Fruit fly (Drosophila melanogaster): ENCODE measurements around the gene Cht6.
A peak's percentile ranks its signal among the peaks of the same experiment; 100 is the strongest.

Gene Cht6

DNA sequence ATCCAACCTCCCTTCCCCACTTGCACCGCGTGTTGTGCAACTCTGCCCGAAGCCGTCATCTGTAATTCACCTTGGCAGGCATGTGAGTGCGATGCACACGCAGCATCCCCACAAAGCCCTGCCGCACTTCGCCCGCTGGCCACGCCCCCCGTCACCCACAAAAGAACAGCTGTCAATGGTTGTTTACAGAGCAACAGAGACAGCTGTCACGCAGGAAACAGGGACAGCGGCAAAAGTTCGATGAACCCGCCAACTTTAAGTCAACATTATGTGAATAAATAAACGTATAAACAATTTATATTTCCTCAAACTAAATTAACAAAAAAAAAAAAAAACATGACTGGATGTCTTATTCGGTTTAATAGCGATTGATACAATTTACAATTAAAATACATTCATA, 54.9 kb downstream of the Cht6 start:
- TF ChIP-seq ss (GFP tag; optimal IDR thresholded peaks at IDR 0.05) = no peak
- no peak for TF ChIP-seq Hr39 (GFP tag; optimal IDR thresholded peaks at IDR 0.05)
- TF ChIP-seq CG4318 (GFP tag; optimal IDR thresholded peaks at IDR 0.05) = no peak
- no peak for TF ChIP-seq pdm3 (GFP tag; optimal IDR thresholded peaks at IDR 0.05)
- TF ChIP-seq fd85E (GFP tag; optimal IDR thresholded peaks at IDR 0.05) = no peak
- TF ChIP-seq acj6 (GFP tag; optimal IDR thresholded peaks at IDR 0.05) = no peak
- no peak for TF ChIP-seq Eip93F (GFP tag; optimal IDR thresholded peaks at IDR 0.05)
- TF ChIP-seq CG8319 (GFP tag; optimal IDR thresholded peaks at IDR 0.05) = no peak
- no peak for TF ChIP-seq CG15336 (GFP tag; IDR thresholded peaks at IDR 0.05)
- no peak for TF ChIP-seq salr (GFP tag; optimal IDR thresholded peaks at IDR 0.05)
- TF ChIP-seq dac (GFP tag; optimal IDR thresholded peaks at IDR 0.05) = no peak
- TF ChIP-seq Lpt (GFP tag; optimal IDR thresholded peaks at IDR 0.05) = no peak
- TF ChIP-seq Hr4 (GFP tag; optimal IDR thresholded peaks at IDR 0.05) = no peak
- no peak for TF ChIP-seq Smox (GFP tag; optimal IDR thresholded peaks at IDR 0.05)
- TF ChIP-seq Sox102F (GFP tag; optimal IDR thresholded peaks at IDR 0.05) = no peak
- TF ChIP-seq CG1621 (tag; optimal IDR thresholded peaks at IDR 0.05) = no peak
- no peak for TF ChIP-seq CG7368 (GFP tag; optimal IDR thresholded peaks at IDR 0.05)

DNA sequence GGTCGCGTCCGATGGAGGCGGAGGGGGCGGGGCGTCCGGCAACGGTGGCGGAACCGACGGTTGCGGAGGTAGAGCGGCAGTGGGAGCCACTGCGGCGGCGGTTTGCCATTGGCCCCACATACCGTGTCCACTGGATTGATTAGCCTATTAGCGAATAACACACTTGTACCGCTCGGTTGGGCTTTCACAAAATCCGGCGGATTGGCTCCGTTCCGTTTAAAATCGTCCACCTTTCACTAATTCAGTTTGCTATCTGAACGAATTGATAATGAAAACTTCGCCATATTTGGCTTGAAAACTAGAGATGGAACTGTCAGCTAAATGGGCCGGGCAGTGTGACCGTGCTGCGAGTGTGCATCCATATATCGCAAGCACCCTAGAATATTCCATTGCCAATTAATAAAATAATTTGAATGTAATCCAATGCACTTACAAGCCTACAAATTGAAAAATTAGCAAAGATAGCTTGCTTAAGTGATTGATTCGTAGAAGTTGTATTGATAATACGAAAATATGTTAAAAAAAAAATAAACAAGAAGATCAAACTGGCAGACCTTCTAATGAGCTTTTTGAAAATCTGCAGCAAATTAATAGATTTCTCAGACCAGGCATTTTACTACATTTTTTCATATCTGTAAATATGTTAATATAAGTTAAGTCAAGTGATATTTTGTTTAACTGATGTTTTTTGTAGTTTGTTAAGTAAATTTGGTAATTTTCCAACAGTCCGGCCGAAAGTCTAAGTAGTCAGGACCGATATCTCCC, 65.7 kb downstream of the Cht6 start, which contains the start of gene ZAP3:
ZAP3 (minus strand) TSS at position 308 of the 765 bp plus-strand sequence.
- TF ChIP-seq CG8119 (GFP tag; IDR thresholded peaks at IDR 0.05) (no peak), CG1621 (tag; optimal IDR thresholded peaks at IDR 0.05) (peak; percentile 47), CG16779 (tag; optimal IDR thresholded peaks at IDR 0.05) (no peak)

- no peak for TF ChIP-seq CG1621 (tag; optimal IDR thresholded peaks at IDR 0.05)
- TF ChIP-seq topi (GFP tag; optimal IDR thresholded peaks at IDR 0.05) = no peak
- TF ChIP-seq Sox102F (GFP tag; optimal IDR thresholded peaks at IDR 0.05) = no peak
- TF ChIP-seq CG6808 (GFP tag; optimal IDR thresholded peaks at IDR 0.05) = no peak
- no peak for TF ChIP-seq Gug (GFP tag; IDR thresholded peaks at IDR 0.05)
- no peak for TF ChIP-seq Ets96B (tag; optimal IDR thresholded peaks at IDR 0.05)
- no peak for TF ChIP-seq CG31627 (GFP tag; optimal IDR thresholded peaks at IDR 0.05)
- no peak for TF ChIP-seq Hr38 (GFP tag; optimal IDR thresholded peaks at IDR 0.05)
- TF ChIP-seq Met (GFP tag; optimal IDR thresholded peaks at IDR 0.05) = no peak
- no peak for TF ChIP-seq CG9139 (GFP tag; optimal IDR thresholded peaks at IDR 0.05)
- TF ChIP-seq acj6 (GFP tag; optimal IDR thresholded peaks at IDR 0.05) = no peak
- TF ChIP-seq Hr4 (GFP tag; optimal IDR thresholded peaks at IDR 0.05) = no peak
- no peak for TF ChIP-seq CG32006 (GFP tag; optimal IDR thresholded peaks at IDR 0.05)
These were observed 66.3 kb downstream of the Cht6 start, which contains the start of gene CG2972 for dm6 chrX:10082950-10083253. Gene CG2972, plus strand, starts transcription at chrX:10083154.

DNA sequence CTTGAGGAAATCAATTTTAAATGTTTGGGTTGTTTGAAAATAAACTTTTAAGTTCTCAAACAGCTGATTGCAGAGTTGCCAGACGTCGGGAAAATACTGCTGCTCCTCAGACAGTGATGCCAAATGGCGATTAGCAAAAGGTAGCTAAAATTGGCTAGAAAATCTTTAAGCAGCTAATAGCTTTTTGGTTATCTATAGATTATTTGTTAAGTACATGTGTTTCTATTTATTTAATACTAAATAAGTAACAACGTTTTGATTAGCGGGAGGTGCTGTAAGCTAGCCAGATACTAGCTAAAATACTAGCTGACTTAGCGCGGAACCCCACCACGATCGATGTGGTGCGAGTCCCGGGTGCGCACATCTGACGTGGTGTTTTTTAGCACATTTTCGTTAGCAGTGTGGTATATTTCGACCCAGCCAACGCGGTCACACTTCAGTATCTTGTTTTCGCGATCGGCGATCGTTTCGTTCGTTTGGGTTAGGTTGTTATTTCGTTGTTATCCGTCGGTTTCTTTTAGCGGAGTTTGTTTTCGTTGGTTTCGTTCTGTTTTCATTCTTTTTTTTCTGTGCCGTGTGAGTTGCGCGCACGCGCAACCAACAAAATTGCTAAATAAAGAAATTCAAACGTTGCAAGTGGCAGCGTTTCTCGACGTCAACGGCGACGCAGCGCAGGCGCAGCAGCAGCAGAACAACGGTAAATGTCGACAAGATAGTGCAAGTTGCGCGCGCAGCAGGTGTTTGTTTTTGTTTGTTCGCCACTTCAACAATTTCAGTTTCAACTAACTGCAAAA, 69.6 kb downstream of the Cht6 start, which contains the start of the genes Naxe and RhoU:
Naxe (minus strand) TSS at position 77 of the 794 bp plus-strand sequence.
RhoU (plus strand) TSS at position 433 of the 794 bp plus-strand sequence.
- TF ChIP-seq CG11294 (GFP tag; IDR thresholded peaks at IDR 0.05) (no peak), Ets96B (tag; optimal IDR thresholded peaks at IDR 0.05) (no peak), Smox (GFP tag; optimal IDR thresholded peaks at IDR 0.05) (peak; percentile 37), CG4318 (GFP tag; optimal IDR thresholded peaks at IDR 0.05) (no peak), salr (GFP tag; optimal IDR thresholded peaks at IDR 0.05) (no peak), lz (GFP tag; optimal IDR thresholded peaks at IDR 0.05) (peak; percentile 50), Sox15 (GFP tag; optimal IDR thresholded peaks at IDR 0.05) (peak; percentile 1), CG8319 (GFP tag; optimal IDR thresholded peaks at IDR 0.05) (no peak), CG1621 (tag; optimal IDR thresholded peaks at IDR 0.05) (no peak), Hr39 (GFP tag; optimal IDR thresholded peaks at IDR 0.05) (peak; percentile 36), CG16779 (tag; optimal IDR thresholded peaks at IDR 0.05) (no peak), fd59A (GFP tag; optimal IDR thresholded peaks at IDR 0.05) (no peak), spab (GFP tag; optimal IDR thresholded peaks at IDR 0.05) (no peak), CG11902 (GFP tag; optimal IDR thresholded peaks at IDR 0.05) (no peak), CG9139 (GFP tag; optimal IDR thresholded peaks at IDR 0.05) (no peak), svp (GFP tag) (peak; percentile 77), ss (GFP tag; optimal IDR thresholded peaks at IDR 0.05) (no peak), Hr4 (GFP tag; optimal IDR thresholded peaks at IDR 0.05) (no peak), pdm3 (GFP tag; optimal IDR thresholded peaks at IDR 0.05) (peak; percentile 47), CG31627 (GFP tag; optimal IDR thresholded peaks at IDR 0.05) (peak; percentile 47), Eip78C (GFP tag) (peak; percentile 54), Eip75B (GFP tag; optimal IDR thresholded peaks at IDR 0.05) (peak; percentile 20), eg (GFP tag; IDR thresholded peaks at IDR 0.05) (peak; percentile 59; the same call in 2 of the 3 replicates), CG3032 (tag; optimal IDR thresholded peaks at IDR 0.05) (no peak), dsx (GFP tag; optimal IDR thresholded peaks at IDR 0.05; ENCODE audit: poor library complexity, severe bottlenecking) (no peak), achi (GFP tag; optimal IDR thresholded peaks at IDR 0.05) (peak; percentile 8), CG11762 (GFP tag; optimal IDR thresholded peaks at IDR 0.05; ENCODE audit: insufficient read depth) (no peak)
